Worm (Caenorhabditis elegans): ENCODE measurements around the gene snai-1.

Gene snai-1

ce11 chrIV:291851-292367 lies 21.6 kb downstream of the snai-1 start (continued):
- TF ChIP-seq nhr-48 (tag; optimal IDR thresholded peaks at IDR 0.05) (peak; percentile 71), daf-16 (GFP tag; optimal IDR thresholded peaks at IDR 0.05) (peak in 1 of 2 experiments; percentile 47), daf-16 (tag; optimal IDR thresholded peaks at IDR 0.05) (peak; percentile 98)

DNA sequence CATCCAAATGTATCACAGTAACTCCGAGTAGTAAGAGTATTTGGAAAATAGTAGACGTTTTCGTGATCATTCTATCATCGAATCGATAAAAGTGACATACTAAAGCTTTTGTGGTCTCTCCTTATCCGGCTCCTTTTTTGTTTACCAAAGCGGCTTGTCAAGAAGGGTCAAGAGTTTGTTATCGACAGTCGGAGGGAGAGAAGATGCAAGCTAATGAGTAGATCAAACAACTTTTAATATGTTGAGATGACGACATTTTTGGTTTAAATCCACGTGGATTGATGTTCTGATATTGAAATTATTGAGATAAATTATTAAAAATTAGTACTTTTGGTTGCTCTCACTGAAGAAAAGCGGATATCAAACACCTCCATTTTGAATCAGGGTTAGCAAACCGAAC lies 22.2 kb downstream of the snai-1 start, which contains the start of gene T21D12.7:
TSS of gene T21D12.7 (minus strand) at position 101 of the 400 bp plus-strand sequence.
- TF ChIP-seq cey-2 (tag; optimal IDR thresholded peaks at IDR 0.05; ENCODE audit: borderline replicate concordance, insufficient read depth), result no peak
- TF ChIP-seq mxl-3 (GFP tag; optimal IDR thresholded peaks at IDR 0.05), result no peak

ce11 chrIV:290387-290786 lies 23.1 kb downstream of the snai-1 start:
- no peak for TF ChIP-seq ztf-11 (tag; optimal IDR thresholded peaks at IDR 0.05)
- peak in 1 of 2 experiments; percentile 89 for TF ChIP-seq unc-62 (GFP tag; optimal IDR thresholded peaks at IDR 0.05 in 1 of 2)
- no peak for TF ChIP-seq unc-62 (tag; optimal IDR thresholded peaks at IDR 0.05)

DNA sequence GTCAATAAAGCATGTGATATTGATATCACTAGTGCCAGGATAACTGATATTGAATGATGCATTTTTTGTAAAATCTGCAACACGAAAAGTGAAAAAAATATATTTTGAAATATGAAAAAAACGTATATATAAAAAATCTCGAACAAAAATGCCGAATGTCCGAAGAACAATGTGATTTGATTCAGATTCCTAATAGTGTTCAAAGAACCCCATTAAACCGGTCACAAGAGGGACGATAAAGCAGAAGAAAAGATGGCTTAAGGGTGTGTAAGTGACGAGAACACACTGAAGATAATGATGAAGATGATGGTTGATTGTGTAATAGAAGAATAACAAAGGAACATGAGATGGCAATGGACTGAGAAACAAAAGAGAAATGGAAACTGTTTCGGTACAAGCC lies 25.5 kb downstream of the snai-1 start, which contains the start of gene T21D12.14:
TSS of gene T21D12.14 (minus strand) at position 101 of the 400 bp plus-strand sequence.
- TF ChIP-seq F10B5.3 (tag; optimal IDR thresholded peaks at IDR 0.05), result no peak
- TF ChIP-seq zip-2 (tag; optimal IDR thresholded peaks at IDR 0.05), result no peak
- TF ChIP-seq nhr-41 (GFP tag; IDR thresholded peaks at IDR 0.05), result no peak
- TF ChIP-seq hlh-30 (tag; optimal IDR thresholded peaks at IDR 0.05; ENCODE audit: insufficient read depth), result peak; percentile 22
- TF ChIP-seq unc-62 (GFP tag; optimal IDR thresholded peaks at IDR 0.05 in 1 of 2), result peak in 1 of 2 experiments; percentile 89
- TF ChIP-seq unc-62 (tag; optimal IDR thresholded peaks at IDR 0.05), result no peak

DNA sequence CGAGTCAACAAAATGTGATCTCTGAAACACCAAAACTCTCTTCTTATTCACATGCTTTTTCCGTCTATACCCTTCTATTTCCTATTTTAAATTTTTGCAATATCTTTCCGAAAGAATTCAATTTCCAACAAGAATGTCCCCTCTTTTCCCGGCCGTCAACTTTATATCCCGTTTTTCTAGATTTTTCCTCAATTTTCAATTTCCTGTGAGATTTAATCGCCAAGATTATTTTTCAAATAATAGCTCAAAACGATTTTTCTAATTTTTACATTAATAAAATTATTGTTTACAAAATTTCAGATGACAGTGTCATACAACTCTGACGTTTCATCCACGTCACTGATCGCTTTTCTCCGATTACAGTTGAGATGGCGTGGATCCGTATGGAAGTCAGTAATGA lies 30.2 kb downstream of the snai-1 start, which contains the start of gene best-19:
TSS of gene best-19 (plus strand) at position 301 of the 400 bp plus-strand sequence.
- TF ChIP-seq R02D3.7 (tag; optimal IDR thresholded peaks at IDR 0.05) (no peak), mes-2 (tag; optimal IDR thresholded peaks at IDR 0.05; ENCODE audit: poor library complexity, severe bottlenecking) (no peak)

DNA sequence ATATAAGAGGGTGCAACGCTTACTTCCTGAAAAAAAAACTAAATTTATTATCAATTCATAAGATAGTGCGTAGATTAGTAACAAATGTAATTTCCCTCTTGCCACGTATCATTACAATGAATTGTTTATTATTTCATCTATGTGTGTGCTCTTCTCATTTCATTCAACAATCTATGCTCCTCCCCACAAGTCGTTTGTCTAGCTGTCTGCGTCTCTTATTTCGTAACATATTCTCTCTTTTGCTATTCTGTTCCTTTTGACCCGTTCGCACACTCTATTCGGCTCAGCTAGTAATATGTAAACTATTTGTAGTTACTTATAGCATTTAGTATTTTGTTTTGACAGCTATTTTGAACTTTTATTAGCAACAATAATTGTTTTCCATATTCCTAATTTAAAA lies 31.5 kb downstream of the snai-1 start:
- TF ChIP-seq ctbp-1 (GFP tag; IDR thresholded peaks at IDR 0.05) (no peak), nhr-28 (tag; optimal IDR thresholded peaks at IDR 0.05) (peak; percentile 12), zag-1 (tag; optimal IDR thresholded peaks at IDR 0.05) (no peak), mxl-3 (GFP tag; optimal IDR thresholded peaks at IDR 0.05) (no peak), F37D6.2 (tag; optimal IDR thresholded peaks at IDR 0.05) (no peak), T20F7.1 (GFP tag; optimal IDR thresholded peaks at IDR 0.05) (no peak), F49E8.2 (tag; optimal IDR thresholded peaks at IDR 0.05; ENCODE audit: borderline replicate concordance) (no peak), vab-7 (GFP tag; IDR thresholded peaks at IDR 0.05) (no peak), nhr-11 (tag; optimal IDR thresholded peaks at IDR 0.05) (no peak), ceh-32 (tag; optimal IDR thresholded peaks at IDR 0.05; ENCODE audit: poor library complexity) (no peak), hmg-1.1 (GFP tag; IDR thresholded peaks at IDR 0.05) (peak; percentile 18; the same call in 1 of the 2 replicates), fkh-10 (GFP tag; optimal IDR thresholded peaks at IDR 0.05) (no peak), daf-8 (GFP tag; IDR thresholded peaks at IDR 0.05) (no peak), nhr-237 (tag; optimal IDR thresholded peaks at IDR 0.05) (no peak), lin-1 (GFP tag; IDR thresholded peaks at IDR 0.05) (no peak), nhr-6 (tag; optimal IDR thresholded peaks at IDR 0.05) (peak; percentile 5), lir-3 (tag; optimal IDR thresholded peaks at IDR 0.05) (no peak), madf-5 (GFP tag; IDR thresholded peaks at IDR 0.05) (no peak), zfp-2 (tag; optimal IDR thresholded peaks at IDR 0.05) (no peak), Y5F2A.4 (GFP tag; optimal IDR thresholded peaks at IDR 0.05) (no peak), ztf-11 (tag; optimal IDR thresholded peaks at IDR 0.05) (no peak), lsy-2 (tag; optimal IDR thresholded peaks at IDR 0.05) (peak in 1 of 2 experiments; percentile 44), php-3 (GFP tag; IDR thresholded peaks at IDR 0.05) (no peak), hif-1 (tag; optimal IDR thresholded peaks at IDR 0.05) (no peak), aha-1 (tag) (peak; percentile 93), attf-4 (tag; optimal IDR thresholded peaks at IDR 0.05) (no peak), lin-13 (GFP tag; optimal IDR thresholded peaks at IDR 0.05) (no peak), mes-2 (tag; optimal IDR thresholded peaks at IDR 0.05; ENCODE audit: poor library complexity, severe bottlenecking) (peak; percentile 35), R02D3.7 (tag; optimal IDR thresholded peaks at IDR 0.05) (no peak), dve-1 (tag; optimal IDR thresholded peaks at IDR 0.05; ENCODE audit: insufficient read depth) (peak; percentile 62)
